Worm (Caenorhabditis elegans) whole organism, late embryonic: ENCODE data around the gene str-243.

Source experiments
- T23F11.4 ChIP-seq: fragments of 200-800 bp; sonication (Bioruptor generic); optimal IDR thresholded peaks from 2 replicates; lab custom pipeline; 2018; ENCODE audit warnings: mild to moderate bottlenecking, missing genetic modification characterization, missing compliant biosample characterization
- ahr-1 ChIP-seq: sonication (generic microtip); optimal IDR thresholded peaks from 2 replicates; lab custom pipeline; 2016; ENCODE audit warnings: missing genetic modification characterization, missing compliant biosample characterization
- ama-1 ChIP-seq: fragments of 150-350 bp; optimal IDR thresholded peaks from 2 replicates; lab custom pipeline; 2014
- lim-6 ChIP-seq: sonication (generic microtip); optimal IDR thresholded peaks from 2 replicates; lab custom pipeline; 2016; ENCODE audit warnings: missing genetic modification characterization, missing compliant biosample characterization
- odd-2 ChIP-seq: sonication (generic microtip); optimal IDR thresholded peaks from 2 replicates; lab custom pipeline; 2017; ENCODE audit warnings: antibody characterized with exemption, mild to moderate bottlenecking, missing genetic modification characterization, missing compliant biosample characterization
- pha-2 ChIP-seq: sonication (generic microtip); optimal IDR thresholded peaks from 2 replicates; lab custom pipeline; 2017; ENCODE audit warnings: mild to moderate bottlenecking, missing genetic modification characterization, missing compliant biosample characterization
- pqm-1 ChIP-seq: sonication (generic microtip); optimal IDR thresholded peaks from 2 replicates; lab custom pipeline; 2016; ENCODE audit warnings: missing genetic modification characterization, missing compliant biosample characterization
- ref-2 ChIP-seq: sonication (generic microtip); optimal IDR thresholded peaks from 2 replicates; lab custom pipeline; 2016; ENCODE audit warnings: missing genetic modification characterization, missing compliant biosample characterization
- syd-9 ChIP-seq: sonication (generic microtip); optimal IDR thresholded peaks from 2 replicates; lab custom pipeline; 2016; ENCODE audit warnings: mild to moderate bottlenecking, missing genetic modification characterization, moderate library complexity, missing compliant biosample characterization
- unc-55 ChIP-seq: sonication (generic microtip); optimal IDR thresholded peaks from 2 replicates; lab custom pipeline; 2017; ENCODE audit warnings: missing biosample characterization, missing genetic modification reagents, missing genetic modification characterization

DNA sequence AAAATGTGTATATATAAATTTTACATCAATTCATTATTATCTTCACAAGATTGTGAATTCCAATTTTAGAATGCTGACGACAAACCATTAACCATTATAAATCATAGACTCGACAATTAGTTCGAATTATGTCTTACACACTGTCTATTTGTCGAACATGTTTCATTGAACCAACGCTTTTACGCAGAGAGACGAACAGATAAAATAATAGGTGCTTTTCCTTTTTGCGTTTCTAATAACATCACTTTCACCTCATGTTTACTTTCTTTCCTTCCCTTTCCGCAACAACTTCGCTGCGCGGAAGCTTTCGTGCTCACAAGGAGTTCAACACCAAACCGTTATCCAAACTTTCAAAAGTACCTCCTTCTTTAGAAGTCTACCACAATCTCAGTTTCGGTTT, 25.3 kb downstream of the str-243 start, which contains the start of gene F52F10.2:
- TF ChIP-seq syd-9 (tag; lab: Kevin White, UChicago) (no peak), lim-6 (tag; lab: Kevin White, UChicago) (no peak), odd-2 (tag; lab: Kevin White, UChicago) (no peak), ref-2 (tag; lab: Kevin White, UChicago) (no peak), ama-1 (lab: Kevin White, UChicago) (no peak), pqm-1 (tag; lab: Kevin White, UChicago) (no peak), T23F11.4 (no peak), ahr-1 (no peak), pha-2 (tag; lab: Kevin White, UChicago) (no peak), unc-55 (GFP tag; lab: Kevin White, UChicago) (no peak)
